Worm (Caenorhabditis elegans): Measurements from ENCODE around the gene clec-66.

clec-66 gene

ce11 chrII:12944587-12945126 lies 40.5 kb downstream of the clec-66 start (continued):
- TF ChIP-seq skn-1 (tag; optimal IDR thresholded peaks at IDR 0.05) (peak; percentile 22), ztf-4 (tag; optimal IDR thresholded peaks at IDR 0.05) (peak; percentile 76), elt-1 (tag; optimal IDR thresholded peaks at IDR 0.05) (no peak), R02D3.7 (tag; optimal IDR thresholded peaks at IDR 0.05) (peak; percentile 24)

ce11 chrII:12948158-12948557 lies 44.0 kb downstream of the clec-66 start, which contains the start of gene F58G1.7:
Gene F58G1.7, minus strand, starts transcription at chrII:12948258.
- TF ChIP-seq lin-11 (tag; optimal IDR thresholded peaks at IDR 0.05) (no peak), lsy-2 (tag; optimal IDR thresholded peaks at IDR 0.05) (no peak), ZK546.5 (tag; optimal IDR thresholded peaks at IDR 0.05) (no peak), sma-3 (GFP tag; optimal IDR thresholded peaks at IDR 0.05) (no peak), unc-55 (GFP tag; optimal IDR thresholded peaks at IDR 0.05) (no peak), elt-1 (tag; optimal IDR thresholded peaks at IDR 0.05) (no peak), nhr-12 (tag; optimal IDR thresholded peaks at IDR 0.05) (no peak), sem-4 (tag; optimal IDR thresholded peaks at IDR 0.05) (no peak), C34F6.9 (tag; optimal IDR thresholded peaks at IDR 0.05) (no peak), nhr-237 (tag; optimal IDR thresholded peaks at IDR 0.05) (no peak), skn-1 (tag; optimal IDR thresholded peaks at IDR 0.05) (no peak)

- TF ChIP-seq sma-9 (GFP tag; optimal IDR thresholded peaks at IDR 0.05) (peak; percentile 59), sma-9 (tag; optimal IDR thresholded peaks at IDR 0.05) (no peak), lsy-2 (tag; optimal IDR thresholded peaks at IDR 0.05) (peak in 1 of 2 experiments; percentile 49), F13H6.1 (tag; optimal IDR thresholded peaks at IDR 0.05) (peak; percentile 3), snpc-4 (tag; optimal IDR thresholded peaks at IDR 0.05) (peak; percentile 76), lin-13 (GFP tag; optimal IDR thresholded peaks at IDR 0.05) (peak; percentile 11), ama-1 (optimal IDR thresholded peaks at IDR 0.05) (no peak), nhr-129 (tag; optimal IDR thresholded peaks at IDR 0.05) (peak; percentile 63), nhr-23 (tag; optimal IDR thresholded peaks at IDR 0.05) (no peak), crh-2 (tag; optimal IDR thresholded peaks at IDR 0.05) (peak; percentile 30), sma-3 (GFP tag; optimal IDR thresholded peaks at IDR 0.05) (peak; percentile 10), zag-1 (tag; optimal IDR thresholded peaks at IDR 0.05) (no peak), unc-62 (GFP tag; optimal IDR thresholded peaks at IDR 0.05) (no peak), fos-1 (tag; optimal IDR thresholded peaks at IDR 0.05) (peak; percentile 31), gmeb-1 (tag; optimal IDR thresholded peaks at IDR 0.05) (peak; percentile 3), lin-39 (tag; optimal IDR thresholded peaks at IDR 0.05) (no peak), unc-55 (GFP tag; optimal IDR thresholded peaks at IDR 0.05) (peak; percentile 54), C34F6.9 (tag; optimal IDR thresholded peaks at IDR 0.05) (peak; percentile 70), ztf-11 (tag; optimal IDR thresholded peaks at IDR 0.05) (no peak)
These were observed 49.1 kb downstream of the clec-66 start for ce11 chrII:12953297-12953696.

- TF ChIP-seq mbf-1 (tag; optimal IDR thresholded peaks at IDR 0.05) (no peak), mdl-1 (tag; optimal IDR thresholded peaks at IDR 0.05) (no peak), mab-5 (tag; optimal IDR thresholded peaks at IDR 0.05) (no peak), nhr-237 (tag; optimal IDR thresholded peaks at IDR 0.05) (no peak), R02D3.7 (tag; optimal IDR thresholded peaks at IDR 0.05) (no peak), aly-2 (tag; optimal IDR thresholded peaks at IDR 0.05) (no peak), ceh-82 (tag; optimal IDR thresholded peaks at IDR 0.05) (no peak), skn-1 (tag; optimal IDR thresholded peaks at IDR 0.05) (no peak), peb-1 (tag; optimal IDR thresholded peaks at IDR 0.05) (no peak), nhr-11 (tag; optimal IDR thresholded peaks at IDR 0.05) (no peak), ZK546.5 (tag; optimal IDR thresholded peaks at IDR 0.05) (no peak), nhr-6 (tag; optimal IDR thresholded peaks at IDR 0.05) (no peak), lin-39 (tag; optimal IDR thresholded peaks at IDR 0.05) (no peak), blmp-1 (tag; optimal IDR thresholded peaks at IDR 0.05; ENCODE audit: insufficient read depth) (no peak), nhr-10 (tag; optimal IDR thresholded peaks at IDR 0.05) (no peak), ztf-1 (GFP tag; conservative IDR thresholded peaks at IDR 0.05) (no peak)
These were observed 50.5 kb downstream of the clec-66 start, which contains the start of the genes Y38F1A.1 and Y38F1A.2 for ce11 chrII:12954670-12955069. Gene Y38F1A.1, minus strand, starts transcription at chrII:12954770. Gene Y38F1A.2, plus strand, starts transcription at chrII:12954958.

Data from whole organism, L2 larva.